Worm (Caenorhabditis elegans) whole organism, L3 larva: Measurements from ENCODE around the gene Y48E1C.1.

Experiments used
- ama-1 ChIP-seq: fragments of 150-350 bp; optimal IDR thresholded peaks from 2 replicates; lab custom pipeline; 2018
- nhr-23 ChIP-seq: fragments of 150-350 bp; optimal IDR thresholded peaks from 2 replicates; lab custom pipeline; 2014; ENCODE audit warnings: missing biosample characterization, missing genetic modification reagents, missing genetic modification characterization
- nhr-237 ChIP-seq: fragments of 150-350 bp; optimal IDR thresholded peaks from 2 replicates; lab custom pipeline; 2014; ENCODE audit warnings: missing biosample characterization, missing genetic modification characterization
- nhr-25 ChIP-seq: sonication (generic microtip); optimal IDR thresholded peaks from 2 replicates; lab custom pipeline; 2017; ENCODE audit warnings: missing biosample characterization, missing genetic modification characterization
- nhr-28 ChIP-seq: fragments of 150-350 bp; optimal IDR thresholded peaks from 2 replicates; lab custom pipeline; 2014; ENCODE audit warnings: missing biosample characterization, missing genetic modification characterization
- pqm-1 ChIP-seq: fragments of 150-350 bp; optimal IDR thresholded peaks from 2 replicates; lab custom pipeline; 2017; ENCODE audit warnings: missing biosample characterization, missing genetic modification characterization, inconsistent platforms
- snpc-4 ChIP-seq: fragments of 150-350 bp; optimal IDR thresholded peaks from 2 replicates; lab custom pipeline; 2014; ENCODE audit warnings: missing biosample characterization, missing genetic modification characterization

ce11 chrII:13383061-13383460 lies 31.7 kb upstream of the Y48E1C.1 start:
- TF ChIP-seq pqm-1 (tag; lab: Kevin White, UChicago) (no peak), nhr-237 (tag; lab: Kevin White, UChicago) (no peak), nhr-25 (tag; lab: Kevin White, UChicago) (no peak), snpc-4 (tag; lab: Kevin White, UChicago) (no peak), ama-1 (lab: Kevin White, UChicago) (no peak), nhr-28 (no peak), nhr-23 (no peak)
